Worm (Caenorhabditis elegans) whole organism, young adult: ENCODE results near the gene F15B9.8.

ENCODE experiments used
- C06A6.2 ChIP-seq: fragments of 200-800 bp; sonication (Bioruptor generic); conservative IDR thresholded peaks from 2 replicates; pipeline ENCODE4 v1.3.6; 2022; ENCODE audit warnings: missing genetic modification characterization, missing compliant biosample characterization
- D2030.7 ChIP-seq: fragments of 200-800 bp; sonication (Bioruptor generic); IDR thresholded peaks from 2 replicates; pipeline ENCODE4 v1.3.6; 2022; ENCODE audit warnings: missing genetic modification reagents, missing genetic modification characterization, missing compliant biosample characterization
- F10E7.11 ChIP-seq: sonication (generic microtip); optimal IDR thresholded peaks from 2 replicates; lab custom pipeline; 2017; ENCODE audit warnings: mild to moderate bottlenecking, missing genetic modification characterization, moderate library complexity, missing compliant biosample characterization
- F23B12.7 ChIP-seq: sonication (generic microtip); optimal IDR thresholded peaks from 2 replicates; lab custom pipeline; 2017; ENCODE audit warnings: missing genetic modification characterization, mild to moderate bottlenecking, missing compliant biosample characterization, antibody characterized with exemption, moderate library complexity; ENCODE audit not compliant: insufficient read depth
- F39B2.1 ChIP-seq: fragments of 200-800 bp; sonication (Bioruptor generic); IDR thresholded peaks from 2 replicates; pipeline ENCODE4 v1.3.6; 2022; ENCODE audit warnings: missing genetic modification reagents, missing genetic modification characterization, missing compliant biosample characterization
- F49E8.2 ChIP-seq: sonication (generic microtip); optimal IDR thresholded peaks from 3 replicates; lab custom pipeline; 2017; ENCODE audit warnings: missing genetic modification characterization, mild to moderate bottlenecking, missing compliant biosample characterization, antibody characterized with exemption, moderate library complexity; ENCODE audit not compliant: insufficient read depth
- F52B5.7 ChIP-seq: sonication (generic microtip); optimal IDR thresholded peaks from 2 replicates; lab custom pipeline; 2016; ENCODE audit warnings: mild to moderate bottlenecking, missing genetic modification characterization, missing compliant biosample characterization
- ZK185.1 ChIP-seq: sonication (generic microtip); optimal IDR thresholded peaks from 2 replicates; lab custom pipeline; 2016; ENCODE audit warnings: mild to moderate bottlenecking, missing genetic modification characterization, missing compliant biosample characterization; ENCODE audit not compliant: poor library complexity, severe bottlenecking
- aptf-2 ChIP-seq: fragments of 200-800 bp; sonication (Bioruptor generic); conservative IDR thresholded peaks from 2 replicates; pipeline ENCODE4 v1.3.6; 2022; ENCODE audit warnings: missing genetic modification reagents, missing genetic modification characterization, missing compliant biosample characterization
- attf-6 ChIP-seq: fragments of 200-800 bp; sonication (Bioruptor generic); IDR thresholded peaks from 2 replicates; pipeline ENCODE4 v1.3.6; 2022; ENCODE audit warnings: missing genetic modification reagents, missing genetic modification characterization, missing compliant biosample characterization
- bed-2 ChIP-seq: fragments of 200-800 bp; sonication (Bioruptor generic); IDR thresholded peaks from 2 replicates; pipeline ENCODE4 v1.3.6; 2022; ENCODE audit warnings: missing genetic modification reagents, missing genetic modification characterization, missing compliant biosample characterization
- cebp-2 ChIP-seq: fragments of 200-800 bp; sonication (Bioruptor generic); IDR thresholded peaks from 2 replicates; pipeline ENCODE4 v1.3.6; 2022; ENCODE audit warnings: missing genetic modification characterization, missing compliant biosample characterization
- ceh-40 ChIP-seq: fragments of 200-800 bp; sonication (Bioruptor generic); IDR thresholded peaks from 2 replicates; pipeline ENCODE4 v1.3.6; 2022; ENCODE audit warnings: missing genetic modification characterization, missing compliant biosample characterization
- ceh-91 ChIP-seq: fragments of 200-800 bp; sonication (Bioruptor generic); IDR thresholded peaks from 2 replicates; pipeline ENCODE4 v1.3.6; 2022; ENCODE audit warnings: missing genetic modification reagents, missing genetic modification characterization, missing compliant biosample characterization
- dpl-1 ChIP-seq: fragments of 150-350 bp; optimal IDR thresholded peaks from 2 replicates; lab custom pipeline; 2014; ENCODE audit warnings: missing biosample characterization, missing genetic modification reagents, missing genetic modification characterization
- egl-18 ChIP-seq: fragments of 200-800 bp; sonication (Bioruptor generic); IDR thresholded peaks from 2 replicates; pipeline ENCODE4 v1.3.6; 2022; ENCODE audit warnings: missing genetic modification reagents, missing genetic modification characterization, missing compliant biosample characterization
- fkh-3 ChIP-seq: sonication (generic microtip); optimal IDR thresholded peaks from 2 replicates; lab custom pipeline; 2016; ENCODE audit warnings: mild to moderate bottlenecking, missing genetic modification characterization, missing compliant biosample characterization
- him-1 ChIP-seq: sonication (generic microtip); optimal IDR thresholded peaks from 2 replicates; lab custom pipeline; 2016; ENCODE audit warnings: missing genotype, missing genetic modification reagents, missing genetic modification characterization, missing compliant biosample characterization
- let-526 ChIP-seq: fragments of 200-800 bp; sonication (Bioruptor generic); IDR thresholded peaks from 2 replicates; pipeline ENCODE4 v1.3.6; 2022; ENCODE audit warnings: missing genetic modification reagents, missing genetic modification characterization, missing compliant biosample characterization
- lin-35 ChIP-seq, 3 experiments: fragments of 150-350 bp in 2 of 3; sonication (generic microtip) in 1 of 3; optimal IDR thresholded peaks; 2 replicates each; lab custom pipeline; 2014 to 2018; ENCODE audit warnings: missing biosample characterization in 3 of 3, missing genetic modification characterization in 3 of 3, missing genetic modification reagents in 3 of 3
- madf-3 ChIP-seq: fragments of 200-800 bp; sonication (Bioruptor generic); IDR thresholded peaks from 2 replicates; pipeline ENCODE4 v1.3.6; 2022; ENCODE audit warnings: missing genetic modification reagents, missing genetic modification characterization, missing compliant biosample characterization
- madf-6 ChIP-seq: fragments of 200-800 bp; sonication (Bioruptor generic); IDR thresholded peaks from 2 replicates; pipeline ENCODE4 v1.3.6; 2022; ENCODE audit warnings: missing genetic modification reagents, missing genetic modification characterization, missing compliant biosample characterization
- nfya-2 ChIP-seq: fragments of 200-800 bp; sonication (Bioruptor generic); IDR thresholded peaks from 2 replicates; pipeline ENCODE4 v1.3.6; 2022; ENCODE audit warnings: missing genetic modification reagents, missing genetic modification characterization, missing compliant biosample characterization
- nfyb-1 ChIP-seq: fragments of 200-800 bp; sonication (Bioruptor generic); IDR thresholded peaks from 2 replicates; pipeline ENCODE4 v1.3.6; 2022; ENCODE audit warnings: missing genetic modification reagents, missing genetic modification characterization, missing compliant biosample characterization
- nhr-120 ChIP-seq: fragments of 200-800 bp; sonication (Bioruptor generic); IDR thresholded peaks from 2 replicates; pipeline ENCODE4 v1.3.6; 2022; ENCODE audit warnings: missing genetic modification characterization, missing compliant biosample characterization
- nhr-80 ChIP-seq: sonication (generic microtip); optimal IDR thresholded peaks from 2 replicates; lab custom pipeline; 2016; ENCODE audit warnings: missing genetic modification characterization, missing compliant biosample characterization
- nhr-90 ChIP-seq: sonication (generic microtip); optimal IDR thresholded peaks from 2 replicates; lab custom pipeline; 2016; ENCODE audit warnings: missing genotype, mild to moderate bottlenecking, missing genetic modification characterization, missing compliant biosample characterization
- repo-1 ChIP-seq: sonication (generic microtip); optimal IDR thresholded peaks from 2 replicates; lab custom pipeline; 2017; ENCODE audit warnings: mild to moderate bottlenecking, missing genetic modification characterization, missing compliant biosample characterization
- sptf-2 ChIP-seq: fragments of 200-800 bp; sonication (Bioruptor generic); optimal IDR thresholded peaks from 2 replicates; lab custom pipeline; 2018; ENCODE audit warnings: mild to moderate bottlenecking, missing genetic modification characterization, missing compliant biosample characterization
- tbp1 ChIP-seq: fragments of 200-800 bp; sonication (Bioruptor generic); optimal IDR thresholded peaks from 2 replicates; lab custom pipeline; 2018; ENCODE audit warnings: mild to moderate bottlenecking, missing genetic modification characterization, missing compliant biosample characterization
- tbx-9 ChIP-seq: sonication (generic microtip); optimal IDR thresholded peaks from 2 replicates; lab custom pipeline; 2016; ENCODE audit warnings: borderline replicate concordance, missing genetic modification characterization, inconsistent platforms, missing compliant biosample characterization
- zim-3 ChIP-seq: sonication (generic microtip); optimal IDR thresholded peaks from 2 replicates; lab custom pipeline; 2017; ENCODE audit warnings: mild to moderate bottlenecking, missing genetic modification characterization, moderate library complexity, missing compliant biosample characterization
- ztf-18 ChIP-seq: sonication (generic microtip); optimal IDR thresholded peaks from 2 replicates; lab custom pipeline; 2016; ENCODE audit warnings: missing genotype, mild to moderate bottlenecking, missing genetic modification characterization, missing compliant biosample characterization
- ztf-25 ChIP-seq: fragments of 200-800 bp; sonication (Bioruptor generic); IDR thresholded peaks from 2 replicates; pipeline ENCODE4 v1.3.6; 2022; ENCODE audit warnings: missing genetic modification reagents, missing genetic modification characterization, missing compliant biosample characterization
- ztf-28 ChIP-seq: fragments of 200-800 bp; sonication (Bioruptor generic); IDR thresholded peaks from 2 replicates; pipeline ENCODE4 v1.3.6; 2022; ENCODE audit warnings: missing genetic modification reagents, missing genetic modification characterization, missing compliant biosample characterization

The F15B9.8 gene

ce11 chrV:12944229-12944628 is 44.1 kb upstream of the F15B9.8 start, which contains the start of gene T16G1.3:
Gene T16G1.3, minus strand, starts transcription at chrV:12944329.
- TF ChIP-seq madf-6 (GFP tag; lab: Robert Waterston, UW) (no peak), ceh-91 (no peak), madf-3 (GFP tag; lab: Robert Waterston, UW) (no peak), C06A6.2 (no peak), tbp1 (GFP tag; lab: Kevin White, UChicago) (no peak), F23B12.7 (no peak), sptf-2 (GFP tag; lab: Kevin White, UChicago) (no peak), nhr-120 (GFP tag; lab: Robert Waterston, UW) (no peak), tbx-9 (no peak), ZK185.1 (tag; lab: Kevin White, UChicago) (no peak), fkh-3 (tag; lab: Kevin White, UChicago) (no peak), cebp-2 (GFP tag; lab: Robert Waterston, UW) (no peak), dpl-1 (GFP tag; lab: Kevin White, UChicago) (no peak), nfya-2 (GFP tag; lab: Robert Waterston, UW) (no peak)

- TF ChIP-seq nhr-80 (tag; lab: Kevin White, UChicago) (no peak), zim-3 (tag; lab: Kevin White, UChicago) (no peak), bed-2 (GFP tag; lab: Robert Waterston, UW) (no peak), tbp1 (GFP tag; lab: Kevin White, UChicago) (no peak), him-1 (tag; lab: Kevin White, UChicago) (no peak), F10E7.11 (tag; lab: Kevin White, UChicago) (no peak), let-526 (GFP tag; lab: Robert Waterston, UW) (no peak), F52B5.7 (tag; lab: Kevin White, UChicago) (no peak), aptf-2 (GFP tag; lab: Robert Waterston, UW) (no peak)
These were observed 43.6 kb upstream of the F15B9.8 start, which contains the start of gene grl-2 for ce11 chrV:12944775-12945174. Gene grl-2, plus strand, starts transcription at chrV:12945075.

ce11 chrV:12949607-12950006 is 38.7 kb upstream of the F15B9.8 start, which contains the start of gene T16G1.13:
Gene T16G1.13, plus strand, starts transcription at chrV:12949907.
- TF ChIP-seq D2030.7 (GFP tag; lab: Robert Waterston, UW) (no peak), ztf-18 (tag; lab: Kevin White, UChicago) (no peak), ztf-25 (GFP tag; lab: Robert Waterston, UW) (no peak), attf-6 (GFP tag; lab: Robert Waterston, UW) (no peak), egl-18 (GFP tag; lab: Robert Waterston, UW) (no peak), repo-1 (tag; lab: Kevin White, UChicago) (no peak), F49E8.2 (tag; lab: Kevin White, UChicago) (no peak), nfyb-1 (GFP tag; lab: Robert Waterston, UW) (no peak), nhr-90 (tag; lab: Kevin White, UChicago) (no peak), dpl-1 (GFP tag; lab: Kevin White, UChicago) (no peak), ceh-40 (no peak), ztf-28 (GFP tag; lab: Robert Waterston, UW) (no peak), F39B2.1 (GFP tag; lab: Robert Waterston, UW) (no peak), lin-35 (GFP tag; optimal IDR thresholded peaks at IDR 0.05; lab: Kevin White, UChicago) (no peak)
